Fruit fly (Drosophila melanogaster): ENCODE results near the gene CG15628.

The CG15628 gene

DNA sequence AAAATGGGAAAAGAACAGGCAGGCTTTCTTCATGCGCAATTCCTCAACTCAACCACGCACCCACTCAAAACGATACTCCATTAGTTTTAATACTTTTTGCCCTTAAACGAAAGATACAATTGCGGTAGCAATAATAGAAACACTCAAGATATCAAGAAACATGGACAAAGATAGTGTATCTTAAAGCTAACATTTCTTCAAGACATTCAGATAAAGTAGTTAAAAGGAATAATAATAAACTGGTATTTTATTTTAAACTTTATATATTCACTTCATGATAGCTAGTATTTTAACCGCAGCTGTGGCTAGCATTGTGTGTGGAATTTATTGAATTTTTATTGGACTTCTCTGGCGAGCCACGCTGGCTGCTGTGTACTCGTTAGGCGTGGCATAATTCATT lies 34.5 kb downstream of the CG15628 start (continued):
- TF ChIP-seq CG15696 (tag; optimal IDR thresholded peaks at IDR 0.05) = peak; percentile 33
- TF ChIP-seq CG6813 (GFP tag; optimal IDR thresholded peaks at IDR 0.05) = peak; percentile 68
- TF ChIP-seq trem (tag; optimal IDR thresholded peaks at IDR 0.05) = peak; percentile 67
- no peak for TF ChIP-seq Trl (optimal IDR thresholded peaks at IDR 0.05)
- peak; percentile 26 for TF ChIP-seq Trl (GFP tag; optimal IDR thresholded peaks at IDR 0.05)
- TF ChIP-seq sr (GFP tag; IDR thresholded peaks at IDR 0.05) = no peak
- TF ChIP-seq bsh (GFP tag; optimal IDR thresholded peaks at IDR 0.05) = peak in 1 of 2 experiments; percentile 61
- peak; percentile 62 for TF ChIP-seq Hand (GFP tag; optimal IDR thresholded peaks at IDR 0.05)
- TF ChIP-seq CG8281 (tag; optimal IDR thresholded peaks at IDR 0.05) = peak; percentile 5
- TF ChIP-seq CG10321 (GFP tag; IDR thresholded peaks at IDR 0.05) = no peak
- peak; percentile 75 for TF ChIP-seq CG8924 (tag; optimal IDR thresholded peaks at IDR 0.05)
- TF ChIP-seq bab2 (GFP tag; optimal IDR thresholded peaks at IDR 0.05) = no peak
- TF ChIP-seq nerfin-1 (tag; optimal IDR thresholded peaks at IDR 0.05) = peak; percentile 44
- peak; percentile 56 for TF ChIP-seq CG17568 (GFP tag; optimal IDR thresholded peaks at IDR 0.05)
- no peak for TF ChIP-seq emc (GFP tag; optimal IDR thresholded peaks at IDR 0.05)
- TF ChIP-seq HHEX (GFP tag; optimal IDR thresholded peaks at IDR 0.05) = peak; percentile 58
- peak; percentile 71 for TF ChIP-seq CG15269 (tag; optimal IDR thresholded peaks at IDR 0.05)
- peak; percentile 52 for TF ChIP-seq B-H1 (GFP tag; IDR thresholded peaks at IDR 0.05)
- TF ChIP-seq CG5953 (GFP tag; IDR thresholded peaks at IDR 0.05) = peak; percentile 43; the same call in 1 of the 2 replicates
- TF ChIP-seq so (GFP tag; IDR thresholded peaks at IDR 0.05) = peak; percentile 53; the same call in 1 of the 3 replicates
- TF ChIP-seq Atf6 (GFP tag; IDR thresholded peaks at IDR 0.05) = peak; percentile 53; the same call in 1 of the 2 replicates
- peak; percentile 72 for TF ChIP-seq CG10267 (tag; optimal IDR thresholded peaks at IDR 0.05)
- TF ChIP-seq CG10209 (GFP tag; optimal IDR thresholded peaks at IDR 0.05) = peak; percentile 43
- peak; percentile 15 for TF ChIP-seq CG5245 (GFP tag; optimal IDR thresholded peaks at IDR 0.05)
- no peak for TF ChIP-seq fd64A (GFP tag; optimal IDR thresholded peaks at IDR 0.05)
- TF ChIP-seq TFAM (GFP tag; optimal IDR thresholded peaks at IDR 0.05) = no peak
- peak; percentile 73 for TF ChIP-seq fd96Cb (tag; optimal IDR thresholded peaks at IDR 0.05)
- TF ChIP-seq CG7987 (GFP tag; optimal IDR thresholded peaks at IDR 0.05) = peak; percentile 10
- TF ChIP-seq Asciz (GFP tag; optimal IDR thresholded peaks at IDR 0.05) = peak; percentile 57
- TF ChIP-seq twi (tag; optimal IDR thresholded peaks at IDR 0.05) = peak; percentile 20
- peak; percentile 58 for TF ChIP-seq CG3407 (GFP tag; optimal IDR thresholded peaks at IDR 0.05)
- TF ChIP-seq Pdp1 (GFP tag; optimal IDR thresholded peaks at IDR 0.05) = peak in 1 of 2 experiments; percentile 19
- TF ChIP-seq Sox102F (GFP tag; optimal IDR thresholded peaks at IDR 0.05) = peak; percentile 57
- TF ChIP-seq CG2202 (tag; optimal IDR thresholded peaks at IDR 0.05) = peak; percentile 44
- TF ChIP-seq Xbp1 (GFP tag; optimal IDR thresholded peaks at IDR 0.05) = peak; percentile 50
- TF ChIP-seq gcm (GFP tag; optimal IDR thresholded peaks at IDR 0.05) = peak; percentile 67
- peak; percentile 12 for TF ChIP-seq Deaf1 (tag; optimal IDR thresholded peaks at IDR 0.05)
- peak; percentile 49 for TF ChIP-seq CG1602 (GFP tag; optimal IDR thresholded peaks at IDR 0.05)
- peak; percentile 47 for TF ChIP-seq CG8388 (GFP tag; optimal IDR thresholded peaks at IDR 0.05)
- TF ChIP-seq CG2129 (GFP tag; IDR thresholded peaks at IDR 0.05; ENCODE audit: partially characterized antibody) = no peak
- peak; percentile 53 for TF ChIP-seq CG12769 (tag; optimal IDR thresholded peaks at IDR 0.05)
- peak; percentile 9 for TF ChIP-seq fd3F (GFP tag; optimal IDR thresholded peaks at IDR 0.05)
- no peak for TF ChIP-seq Myb (GFP tag; optimal IDR thresholded peaks at IDR 0.05)
- peak; percentile 39 for TF ChIP-seq oc (tag; optimal IDR thresholded peaks at IDR 0.05)
- peak; percentile 30 for TF ChIP-seq caup (GFP tag; optimal IDR thresholded peaks at IDR 0.05; ENCODE audit: severe bottlenecking)
- TF ChIP-seq Jarid2 (GFP tag; optimal IDR thresholded peaks at IDR 0.05) = no peak
- peak; percentile 51 for TF ChIP-seq lmd (GFP tag; IDR thresholded peaks at IDR 0.05)
- peak; percentile 66 for TF ChIP-seq CG2120 (GFP tag; optimal IDR thresholded peaks at IDR 0.05)
- TF ChIP-seq CG33213 (GFP tag; optimal IDR thresholded peaks at IDR 0.05) = no peak
